Worm (Caenorhabditis elegans): ENCODE measurements around the gene C49A9.9.

The C49A9.9 gene

DNA sequence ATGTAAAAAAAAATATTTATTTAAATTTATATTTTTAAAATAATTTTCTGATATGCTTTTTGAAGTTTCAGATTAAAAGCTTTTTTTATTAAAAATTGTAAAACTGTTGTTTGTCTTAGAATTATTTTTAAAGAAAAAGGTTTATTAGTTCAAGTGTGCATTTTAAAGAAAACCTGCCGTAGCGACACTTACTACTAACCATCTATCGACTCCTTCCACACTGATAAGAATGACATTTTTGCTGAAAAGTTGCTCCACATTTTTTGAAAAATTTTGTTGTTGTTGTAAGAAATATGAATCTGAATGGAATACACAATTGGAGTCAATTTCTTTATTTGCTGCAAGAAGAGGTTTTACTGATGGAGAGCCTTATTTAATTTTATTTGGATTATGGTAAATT, 10.8 kb downstream of the C49A9.9 start, which contains the start of gene C49A9.1:
Gene C49A9.1 (plus strand): TSS at position 217 of the 400 bp plus-strand sequence.
- TF ChIP-seq rnt-1 (tag; optimal IDR thresholded peaks at IDR 0.05): no peak
- TF ChIP-seq skn-1 (tag; optimal IDR thresholded peaks at IDR 0.05): no peak
- no peak for TF ChIP-seq ceh-90 (tag; optimal IDR thresholded peaks at IDR 0.05)
- TF ChIP-seq sup-37 (GFP tag; optimal IDR thresholded peaks at IDR 0.05): no peak
- TF ChIP-seq zip-4 (GFP tag; optimal IDR thresholded peaks at IDR 0.05): no peak
- no peak for TF ChIP-seq aha-1 (tag; optimal IDR thresholded peaks at IDR 0.05)
- no peak for TF ChIP-seq C04F5.9 (tag; optimal IDR thresholded peaks at IDR 0.05)
- TF ChIP-seq hpl-2 (GFP tag; optimal IDR thresholded peaks at IDR 0.05): no peak
- no peak for TF ChIP-seq egl-27 (tag; optimal IDR thresholded peaks at IDR 0.05)
- TF ChIP-seq fkh-8 (tag; optimal IDR thresholded peaks at IDR 0.05): no peak
- no peak for TF ChIP-seq blmp-1 (tag; optimal IDR thresholded peaks at IDR 0.05)
- TF ChIP-seq nhr-71 (tag; optimal IDR thresholded peaks at IDR 0.05): no peak
- TF ChIP-seq nhr-20 (tag; optimal IDR thresholded peaks at IDR 0.05): no peak
- no peak for TF ChIP-seq xbp-1 (tag; optimal IDR thresholded peaks at IDR 0.05)
- no peak for TF ChIP-seq fos-1 (tag; optimal IDR thresholded peaks at IDR 0.05)
- TF ChIP-seq unc-86 (tag; optimal IDR thresholded peaks at IDR 0.05): no peak
- TF ChIP-seq ztf-11 (tag; optimal IDR thresholded peaks at IDR 0.05): no peak
- no peak for TF ChIP-seq mef-2 (tag; optimal IDR thresholded peaks at IDR 0.05)
- TF ChIP-seq C34B4.2 (tag; optimal IDR thresholded peaks at IDR 0.05): no peak
- TF ChIP-seq C16A3.4 (tag; optimal IDR thresholded peaks at IDR 0.05): no peak

DNA sequence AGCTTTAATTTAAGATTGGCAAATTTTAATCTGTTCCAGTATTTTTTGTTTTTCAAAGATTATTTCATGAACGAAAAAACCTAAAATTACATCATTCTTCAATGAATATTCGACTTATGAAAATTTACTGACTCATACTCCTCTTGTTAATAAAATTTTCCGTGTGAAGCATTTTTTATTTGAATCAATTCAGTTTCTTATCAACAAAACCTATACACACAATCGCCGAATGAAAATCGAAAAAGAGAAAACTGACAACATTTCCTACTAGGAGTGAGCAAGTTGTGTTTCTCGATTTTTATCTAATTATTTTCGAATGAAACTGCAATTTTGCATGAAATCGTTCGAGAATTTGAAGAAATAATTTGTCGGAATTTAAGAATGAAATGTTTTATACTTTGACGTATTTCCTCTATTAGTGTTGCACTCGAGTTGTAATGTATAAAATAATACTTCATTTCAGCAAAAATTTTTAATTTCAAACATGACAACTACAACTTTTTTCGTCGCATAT, 13.4 kb downstream of the C49A9.9 start, which contains the start of gene F58F9.4:
Gene F58F9.4 (plus strand): TSS at position 464 of the 514 bp plus-strand sequence.
- no peak for TF ChIP-seq snu-23 (GFP tag; optimal IDR thresholded peaks at IDR 0.05)
- TF ChIP-seq unc-98 (GFP tag; IDR thresholded peaks at IDR 0.05): no peak
- no peak for TF ChIP-seq hlh-4 (tag; optimal IDR thresholded peaks at IDR 0.05)
- TF ChIP-seq mdl-1 (tag; optimal IDR thresholded peaks at IDR 0.05): no peak
- TF ChIP-seq fkh-4 (tag; optimal IDR thresholded peaks at IDR 0.05; ENCODE audit: borderline replicate concordance): no peak
- no peak for TF ChIP-seq mab-9 (GFP tag; IDR thresholded peaks at IDR 0.05)
- no peak for TF ChIP-seq lin-14 (GFP tag; optimal IDR thresholded peaks at IDR 0.05)
- no peak for TF ChIP-seq fkh-10 (GFP tag; optimal IDR thresholded peaks at IDR 0.05)
- TF ChIP-seq ceh-8 (GFP tag; optimal IDR thresholded peaks at IDR 0.05): no peak
- TF ChIP-seq C34B4.2 (tag; optimal IDR thresholded peaks at IDR 0.05): no peak
- no peak for TF ChIP-seq sox-4 (tag; optimal IDR thresholded peaks at IDR 0.05)
- no peak for TF ChIP-seq unc-130 (tag; optimal IDR thresholded peaks at IDR 0.05)
- no peak for TF ChIP-seq nhr-76 (tag; optimal IDR thresholded peaks at IDR 0.05)
- no peak for TF ChIP-seq rnt-1 (tag; optimal IDR thresholded peaks at IDR 0.05)
- TF ChIP-seq ama-1 (optimal IDR thresholded peaks at IDR 0.05): no peak
- TF ChIP-seq unc-30 (tag; optimal IDR thresholded peaks at IDR 0.05): no peak
- TF ChIP-seq dpl-1 (GFP tag; optimal IDR thresholded peaks at IDR 0.05): no peak
- TF ChIP-seq snpc-4 (tag; optimal IDR thresholded peaks at IDR 0.05): no peak
- no peak for TF ChIP-seq mep-1 (tag; optimal IDR thresholded peaks at IDR 0.05)

DNA sequence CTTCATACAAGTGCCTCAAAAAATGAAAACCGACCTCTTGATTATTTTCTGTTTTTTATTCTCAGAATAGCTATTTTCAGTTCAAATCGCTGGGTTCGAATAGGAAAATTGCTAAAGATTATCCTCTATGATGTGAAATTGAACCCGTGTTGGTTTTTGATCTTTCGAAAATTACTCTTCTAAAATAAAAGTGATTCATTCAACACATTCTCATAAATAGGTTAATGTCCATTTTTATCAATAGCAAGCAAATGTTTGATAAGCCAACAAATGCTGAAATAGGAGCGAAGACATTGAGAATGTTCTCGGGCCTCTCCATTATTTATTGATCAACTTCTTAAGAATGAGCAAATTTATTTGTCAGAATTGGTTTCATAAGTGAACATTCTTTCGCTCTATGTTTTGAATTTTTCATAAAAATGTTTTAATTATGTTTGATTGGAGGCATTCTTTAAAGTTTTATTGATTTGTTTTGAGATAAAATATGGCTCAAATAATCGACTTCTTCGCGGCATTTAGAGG, 15.7 kb downstream of the C49A9.9 start, which contains the start of gene F58F9.3:
Gene F58F9.3 (plus strand): TSS at position 472 of the 522 bp plus-strand sequence.
- TF ChIP-seq hlh-17 (GFP tag; optimal IDR thresholded peaks at IDR 0.05; ENCODE audit: borderline replicate concordance): no peak
- peak; percentile 1 for TF ChIP-seq elt-2 (tag; optimal IDR thresholded peaks at IDR 0.05)

Measured in whole organism, L1 larva.